Fruit fly (Drosophila melanogaster) whole organism, embryonic: ENCODE data around the gene Rab9Fa.
A peak's percentile ranks its signal among the peaks of the same experiment; 100 is the strongest.

Experiments
- B-H2 ChIP-seq: fragments of 200-800 bp; sonication (Bioruptor generic); optimal IDR thresholded peaks from 2 replicates; lab custom pipeline; 2018; ENCODE audit warnings: missing biosample characterization, mild to moderate bottlenecking, missing genetic modification characterization
- CG10147 ChIP-seq: fragments of 200-800 bp; sonication (Bioruptor generic); optimal IDR thresholded peaks from 2 replicates; lab custom pipeline; 2019; ENCODE audit warnings: missing biosample characterization, mild to moderate bottlenecking, missing genetic modification characterization, moderate library complexity
- CG10565 ChIP-seq: fragments of 200-800 bp; sonication (Bioruptor generic); optimal IDR thresholded peaks from 3 replicates; lab custom pipeline; 2016; ENCODE audit warnings: missing biosample characterization, mild to moderate bottlenecking, missing genetic modification characterization
- CG10654 ChIP-seq: fragments of 200-800 bp; sonication (Bioruptor generic); optimal IDR thresholded peaks from 2 replicates; lab custom pipeline; 2016; ENCODE audit warnings: missing biosample characterization, missing genetic modification characterization
- CG11504 ChIP-seq: fragments of 200-800 bp; sonication (Bioruptor generic); optimal IDR thresholded peaks from 3 replicates; lab custom pipeline; 2019; ENCODE audit warnings: missing biosample characterization, mild to moderate bottlenecking, missing genetic modification characterization, moderate library complexity
- CG11695 ChIP-seq: fragments of 200-800 bp; sonication (Bioruptor generic); IDR thresholded peaks from 3 replicates; pipeline ENCODE4 v1.3.6; 2022; ENCODE audit warnings: missing biosample characterization, missing genetic modification characterization
- CG12104 ChIP-seq: fragments of 200-800 bp; sonication (Bioruptor generic); optimal IDR thresholded peaks from 3 replicates; lab custom pipeline; 2016; ENCODE audit warnings: missing biosample characterization, missing genetic modification characterization
- CG12236 ChIP-seq: fragments of 200-800 bp; sonication (Bioruptor generic); optimal IDR thresholded peaks from 2 replicates; lab custom pipeline; 2016; ENCODE audit warnings: missing biosample characterization, missing genetic modification characterization
- CG16779 ChIP-seq: fragments of 200-800 bp; sonication (Bioruptor generic); IDR thresholded peaks from 2 replicates; pipeline ENCODE4 v1.3.6; 2022; ENCODE audit warnings: missing biosample characterization, missing genetic modification characterization
- CG16863 ChIP-seq: fragments of 200-800 bp; sonication (Bioruptor generic); optimal IDR thresholded peaks from 3 replicates; lab custom pipeline; 2016; ENCODE audit warnings: missing biosample characterization, missing genetic modification characterization
- CG17186 ChIP-seq: fragments of 200-800 bp; sonication (Bioruptor generic); optimal IDR thresholded peaks from 3 replicates; lab custom pipeline; 2017; ENCODE audit warnings: missing biosample characterization, missing genetic modification reagents, missing genetic modification characterization
- CG2678 ChIP-seq: fragments of 200-800 bp; sonication (Bioruptor generic); optimal IDR thresholded peaks from 3 replicates; lab custom pipeline; 2019; ENCODE audit warnings: missing biosample characterization, mild to moderate bottlenecking, missing genetic modification characterization, moderate library complexity
- CG30431 ChIP-seq: fragments of 200-800 bp; sonication (Bioruptor generic); optimal IDR thresholded peaks from 2 replicates; lab custom pipeline; 2017; ENCODE audit warnings: missing biosample characterization, missing genetic modification characterization
- CG31365 ChIP-seq: fragments of 200-800 bp; sonication (Bioruptor generic); optimal IDR thresholded peaks from 2 replicates; lab custom pipeline; 2018; ENCODE audit warnings: missing biosample characterization, mild to moderate bottlenecking, missing genetic modification characterization
- CG3847 ChIP-seq: fragments of 200-800 bp; sonication (Bioruptor generic); IDR thresholded peaks from 2 replicates; pipeline ENCODE4 v1.3.6; 2022; ENCODE audit warnings: missing biosample characterization, missing genetic modification characterization
- CG4707 ChIP-seq: fragments of 200-800 bp; sonication (Bioruptor generic); optimal IDR thresholded peaks from 2 replicates; lab custom pipeline; 2018; ENCODE audit warnings: missing biosample characterization, mild to moderate bottlenecking, missing genetic modification characterization, moderate library complexity
- CG4820 ChIP-seq: fragments of 200-800 bp; sonication (Bioruptor generic); optimal IDR thresholded peaks from 3 replicates; lab custom pipeline; 2016; ENCODE audit warnings: missing biosample characterization, missing genetic modification characterization
- CG5953 ChIP-seq: fragments of 200-800 bp; sonication (Bioruptor generic); IDR thresholded peaks from 2 replicates; pipeline ENCODE4 v1.3.6; 2022; ENCODE audit warnings: missing biosample characterization, missing genetic modification characterization
- CG7928 ChIP-seq: fragments of 200-800 bp; sonication (Bioruptor generic); optimal IDR thresholded peaks from 2 replicates; lab custom pipeline; 2017; ENCODE audit warnings: missing biosample characterization, mild to moderate bottlenecking, missing genetic modification characterization
- CG8089 ChIP-seq: fragments of 200-800 bp; sonication (Bioruptor generic); optimal IDR thresholded peaks from 3 replicates; lab custom pipeline; 2016; ENCODE audit warnings: missing biosample characterization, missing genetic modification characterization
- CG8281 ChIP-seq: fragments of 200-800 bp; sonication (Bioruptor generic); optimal IDR thresholded peaks from 2 replicates; lab custom pipeline; 2018; ENCODE audit warnings: missing biosample characterization, mild to moderate bottlenecking, missing genetic modification characterization, moderate library complexity
- CG8924 ChIP-seq: fragments of 200-800 bp; optimal IDR thresholded peaks from 3 replicates; lab custom pipeline; 2019; ENCODE audit warnings: missing biosample characterization, mild to moderate bottlenecking, missing genetic modification characterization, moderate library complexity
- CG9727 ChIP-seq: fragments of 200-800 bp; sonication (Bioruptor generic); optimal IDR thresholded peaks from 3 replicates; lab custom pipeline; 2017; ENCODE audit warnings: missing biosample characterization, mild to moderate bottlenecking, missing genetic modification characterization
- Dek ChIP-seq: fragments of 200-800 bp; sonication (Bioruptor generic); optimal IDR thresholded peaks from 3 replicates; lab custom pipeline; 2019; ENCODE audit warnings: missing biosample characterization, mild to moderate bottlenecking, missing genetic modification characterization, moderate library complexity
- Doc2 ChIP-seq: fragments of 200-800 bp; sonication (Bioruptor generic); IDR thresholded peaks from 2 replicates; pipeline ENCODE4 v1.3.6; 2022; ENCODE audit warnings: missing biosample characterization, missing genetic modification characterization
- Fer3 ChIP-seq: fragments of 200-800 bp; sonication (Bioruptor generic); optimal IDR thresholded peaks from 2 replicates; lab custom pipeline; 2018; ENCODE audit warnings: missing biosample characterization, mild to moderate bottlenecking, missing genetic modification characterization, moderate library complexity
- Jarid2 ChIP-seq: fragments of 200-800 bp; sonication (Bioruptor generic); optimal IDR thresholded peaks from 3 replicates; lab custom pipeline; 2017; ENCODE audit warnings: mild to moderate bottlenecking, missing biosample characterization, missing genetic modification reagents, missing genetic modification characterization
- MESR4 ChIP-seq: fragments of 200-800 bp; sonication (Bioruptor generic); optimal IDR thresholded peaks from 2 replicates; lab custom pipeline; 2018; ENCODE audit warnings: missing biosample characterization, mild to moderate bottlenecking, missing genetic modification characterization, moderate library complexity
- Poxn ChIP-seq: fragments of 200-800 bp; sonication (Bioruptor generic); IDR thresholded peaks from 2 replicates; pipeline ENCODE4 v1.3.6; 2022; ENCODE audit warnings: missing biosample characterization, missing genetic modification characterization
- Sox100B ChIP-seq: fragments of 200-800 bp; sonication (Bioruptor generic); optimal IDR thresholded peaks from 3 replicates; lab custom pipeline; 2018; ENCODE audit warnings: missing biosample characterization, mild to moderate bottlenecking, missing genetic modification characterization
- Stat92E ChIP-seq, 3 experiments: fragments of >200 bp in 2 of 3; fragments of 200-800 bp in 1 of 3; sonication (Bioruptor generic) in 1 of 3; optimal IDR thresholded peaks; 2 replicates each; lab custom pipeline; 2017 to 2019; ENCODE audit warnings: missing biosample characterization in 3 of 3, missing genetic modification characterization in 3 of 3, mild to moderate bottlenecking in 1 of 3, moderate library complexity in 1 of 3
- Taf1 ChIP-seq: fragments of 200-800 bp; sonication (Bioruptor generic); IDR thresholded peaks from 2 replicates; pipeline ENCODE4 v1.3.6; 2022; ENCODE audit warnings: missing biosample characterization, missing genetic modification characterization
- Xbp1 ChIP-seq: fragments of 200-800 bp; sonication (Bioruptor generic); optimal IDR thresholded peaks from 3 replicates; lab custom pipeline; 2016; ENCODE audit warnings: missing biosample characterization, mild to moderate bottlenecking, missing genetic modification characterization
- chif ChIP-seq, 2 experiments: fragments of 200-800 bp; sonication (Bioruptor generic); optimal IDR thresholded peaks; 3 replicates each; lab custom pipeline; 2016; ENCODE audit warnings: missing biosample characterization in 2 of 2, missing genetic modification characterization in 2 of 2
- ci ChIP-seq: fragments of 200-800 bp; sonication (Bioruptor generic); IDR thresholded peaks from 3 replicates; pipeline ENCODE4 v1.3.6; 2022; ENCODE audit warnings: missing biosample characterization, missing genetic modification characterization
- crol ChIP-seq: fragments of 200-800 bp; sonication (Bioruptor generic); IDR thresholded peaks from 2 replicates; pipeline ENCODE4 v1.3.6; 2022; ENCODE audit warnings: missing biosample characterization, missing genetic modification characterization
- dimm ChIP-seq: fragments of 200-800 bp; sonication (Bioruptor generic); IDR thresholded peaks from 2 replicates; pipeline ENCODE4 v1.3.6; 2022; ENCODE audit warnings: missing biosample characterization, missing genetic modification characterization
- dmrt99B ChIP-seq: fragments of 200-800 bp; sonication (Bioruptor generic); optimal IDR thresholded peaks from 2 replicates; lab custom pipeline; 2018; ENCODE audit warnings: missing biosample characterization, mild to moderate bottlenecking, missing genetic modification characterization, moderate library complexity
- ewg ChIP-seq: fragments of 200-800 bp; sonication (Bioruptor generic); optimal IDR thresholded peaks from 3 replicates; lab custom pipeline; 2017; ENCODE audit warnings: mild to moderate bottlenecking, missing biosample characterization, missing genetic modification reagents, missing genetic modification characterization
- fd102C ChIP-seq: fragments of 200-800 bp; sonication (Bioruptor generic); optimal IDR thresholded peaks from 2 replicates; lab custom pipeline; 2018; ENCODE audit warnings: missing biosample characterization, mild to moderate bottlenecking, missing genetic modification characterization, moderate library complexity
- ind ChIP-seq: fragments of 200-800 bp; sonication (Bioruptor generic); optimal IDR thresholded peaks from 3 replicates; lab custom pipeline; 2016; ENCODE audit warnings: missing biosample characterization, missing genetic modification characterization
- lilli ChIP-seq: fragments of 200-800 bp; sonication (Bioruptor generic); optimal IDR thresholded peaks from 3 replicates; lab custom pipeline; 2016; ENCODE audit warnings: missing biosample characterization, missing genetic modification characterization
- mirr ChIP-seq: fragments of 200-800 bp; sonication (Bioruptor generic); optimal IDR thresholded peaks from 3 replicates; lab custom pipeline; 2018; ENCODE audit warnings: missing biosample characterization, mild to moderate bottlenecking, missing genetic modification characterization
- odd ChIP-seq: fragments of 200-800 bp; sonication (Bioruptor generic); optimal IDR thresholded peaks from 2 replicates; lab custom pipeline; 2017; ENCODE audit warnings: missing biosample characterization, mild to moderate bottlenecking, missing genetic modification characterization
- peb ChIP-seq: fragments of 200-800 bp; sonication (Bioruptor generic); IDR thresholded peaks from 2 replicates; pipeline ENCODE4 v1.3.6; 2022; ENCODE audit warnings: missing biosample characterization, missing genetic modification characterization
- pum ChIP-seq: fragments of 200-800 bp; sonication (Bioruptor generic); optimal IDR thresholded peaks from 2 replicates; lab custom pipeline; 2016; ENCODE audit warnings: missing biosample characterization, missing genetic modification characterization
- shn ChIP-seq: fragments of 200-800 bp; sonication (Bioruptor generic); optimal IDR thresholded peaks from 3 replicates; lab custom pipeline; 2016; ENCODE audit warnings: missing biosample characterization, missing genetic modification characterization
- sima ChIP-seq: fragments of 200-800 bp; sonication (Bioruptor generic); optimal IDR thresholded peaks from 2 replicates; lab custom pipeline; 2016; ENCODE audit warnings: missing biosample characterization, missing genetic modification characterization
- slou ChIP-seq: fragments of 200-800 bp; sonication (Bioruptor generic); optimal IDR thresholded peaks from 3 replicates; lab custom pipeline; 2016; ENCODE audit warnings: missing biosample characterization, missing genetic modification characterization
- tio ChIP-seq: fragments of 200-800 bp; sonication (Bioruptor generic); optimal IDR thresholded peaks from 2 replicates; lab custom pipeline; 2017; ENCODE audit warnings: missing biosample characterization, missing genetic modification characterization, inconsistent platforms
- tna ChIP-seq: fragments of 200-800 bp; sonication (Bioruptor generic); IDR thresholded peaks from 2 replicates; pipeline ENCODE4 v1.3.6; 2022; ENCODE audit warnings: missing biosample characterization, missing genetic modification characterization; ENCODE audit not compliant: partially characterized antibody
- yki ChIP-seq: fragments of >200 bp; optimal IDR thresholded peaks from 3 replicates; lab custom pipeline; 2018

Gene Rab9Fa

dm6 chrX:10927110-10927509, 23.7 kb downstream of the Rab9Fa start, which contains the start of gene CG2145 (continued):
- TF ChIP-seq chif (GFP tag; optimal IDR thresholded peaks at IDR 0.05; lab: Kevin White, UChicago) (no peak), Sox100B (GFP tag; lab: Kevin White, UChicago) (no peak), slou (GFP tag; lab: Kevin White, UChicago) (no peak), CG16863 (GFP tag; lab: Kevin White, UChicago) (no peak), CG31365 (no peak), CG3847 (GFP tag; lab: Robert Waterston, UW) (no peak), CG10565 (GFP tag; lab: Kevin White, UChicago) (no peak), CG5953 (GFP tag; lab: Robert Waterston, UW) (no peak), CG11504 (peak; percentile 53), Taf1 (GFP tag; lab: Robert Waterston, UW) (no peak), tio (no peak), ci (0 out of 3 replicates have a peak, but pooled peaks have one; percentile 46), CG8924 (tag; lab: Kevin White, UChicago) (peak; percentile 0), fd102C (GFP tag; lab: Kevin White, UChicago) (no peak), ewg (no peak), sima (GFP tag; lab: Kevin White, UChicago) (no peak), CG12104 (GFP tag; lab: Kevin White, UChicago) (no peak), CG16779 (GFP tag; lab: Robert Waterston, UW) (no peak), CG4707 (GFP tag; lab: Kevin White, UChicago) (no peak), CG8281 (tag; lab: Kevin White, UChicago) (no peak), MESR4 (GFP tag; lab: Kevin White, UChicago) (no peak), Stat92E (GFP tag; optimal IDR thresholded peaks at IDR 0.05; lab: Kevin White, UChicago) (no peak), CG11695 (GFP tag; lab: Robert Waterston, UW) (no peak), CG4820 (GFP tag; lab: Kevin White, UChicago) (no peak), Jarid2 (GFP tag; lab: Kevin White, UChicago) (no peak), CG8089 (GFP tag; lab: Kevin White, UChicago) (no peak), shn (GFP tag; lab: Kevin White, UChicago) (no peak), CG10654 (GFP tag; lab: Kevin White, UChicago) (no peak), crol (GFP tag; lab: Robert Waterston, UW) (no peak), CG12236 (GFP tag; lab: Kevin White, UChicago) (no peak), Xbp1 (GFP tag; lab: Kevin White, UChicago) (no peak), CG9727 (GFP tag; lab: Kevin White, UChicago) (no peak), CG10147 (no peak), Dek (no peak), lilli (no peak), dimm (GFP tag; lab: Robert Waterston, UW) (no peak), peb (GFP tag; lab: Robert Waterston, UW) (no peak), Fer3 (peak; percentile 3), CG7928 (no peak), dmrt99B (tag; lab: Kevin White, UChicago) (peak; percentile 26), ind (GFP tag; lab: Kevin White, UChicago) (no peak), B-H2 (GFP tag; lab: Kevin White, UChicago) (peak; percentile 26), odd (no peak), mirr (GFP tag; lab: Kevin White, UChicago) (no peak), CG17186 (GFP tag; lab: Kevin White, UChicago) (no peak), Poxn (GFP tag; lab: Robert Waterston, UW) (no peak), Doc2 (GFP tag; lab: Robert Waterston, UW) (no peak), pum (GFP tag; lab: Kevin White, UChicago) (no peak), CG30431 (no peak), tna (GFP tag; lab: Robert Waterston, UW) (no peak), yki (lab: Kevin White, UChicago) (no peak), CG2678 (tag; lab: Kevin White, UChicago) (peak; percentile 42)
